Worm (Caenorhabditis elegans): ENCODE data around the gene T07G12.2.
"Not testable (repeated sequence)": the region's sequence is repeated elsewhere in the genome, so short reads cannot be mapped to it uniquely, and the experiment has no call there.

DNA sequence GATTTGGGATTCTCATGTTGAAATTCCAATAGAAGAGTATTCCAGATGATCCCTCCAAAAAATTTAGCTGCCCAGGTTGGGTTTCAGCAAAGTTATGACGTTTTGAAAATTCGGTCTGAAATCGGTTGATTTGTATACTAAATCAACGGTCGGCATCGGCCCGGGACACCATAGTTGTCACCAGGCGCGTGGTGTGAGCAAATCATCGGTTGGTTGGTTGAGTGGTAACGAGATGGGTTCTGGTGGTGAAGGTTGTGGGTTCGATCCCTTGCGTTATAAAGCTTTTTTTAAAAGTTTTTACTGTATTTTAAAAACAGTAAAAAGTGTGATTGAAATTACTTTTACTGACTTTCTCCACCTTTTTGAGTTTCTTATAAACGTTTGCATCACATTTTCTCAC, 18.0 kb downstream of the T07G12.2 start:
- TF ChIP-seq unc-39 (tag; optimal IDR thresholded peaks at IDR 0.05); nhr-77 (tag; optimal IDR thresholded peaks at IDR 0.05); ZK546.5 (tag; optimal IDR thresholded peaks at IDR 0.05); fkh-10 (GFP tag; optimal IDR thresholded peaks at IDR 0.05); nhr-10 (tag; optimal IDR thresholded peaks at IDR 0.05); pqm-1 (tag; optimal IDR thresholded peaks at IDR 0.05); mep-1 (tag; optimal IDR thresholded peaks at IDR 0.05); lin-15B (tag; optimal IDR thresholded peaks at IDR 0.05); R02D3.7 (tag; optimal IDR thresholded peaks at IDR 0.05); skn-1 (tag; optimal IDR thresholded peaks at IDR 0.05); nhr-28 (tag; optimal IDR thresholded peaks at IDR 0.05); dve-1 (tag; optimal IDR thresholded peaks at IDR 0.05; ENCODE audit: insufficient read depth); nhr-76 (tag; optimal IDR thresholded peaks at IDR 0.05); madf-9 (GFP tag; conservative IDR thresholded peaks at IDR 0.05): not testable (repeated sequence)
